Worm (Caenorhabditis elegans): ENCODE results near the gene unc-86.

The unc-86 gene

ce11 chrIII:8163283-8163682 lies 52.9 kb downstream of the unc-86 start, which contains the start of gene bath-42:
bath-42 (minus strand) TSS chrIII:8163383.
- TF ChIP-seq tbx-2 (tag; optimal IDR thresholded peaks at IDR 0.05) (no peak), ref-2 (tag; optimal IDR thresholded peaks at IDR 0.05) (no peak), sox-2 (GFP tag; IDR thresholded peaks at IDR 0.05) (no peak), eyg-1 (tag; optimal IDR thresholded peaks at IDR 0.05) (no peak), K02D7.2 (tag; optimal IDR thresholded peaks at IDR 0.05) (no peak), dmd-4 (tag; optimal IDR thresholded peaks at IDR 0.05; ENCODE audit: borderline replicate concordance) (no peak), pax-1 (tag; optimal IDR thresholded peaks at IDR 0.05) (no peak), nhr-11 (tag; optimal IDR thresholded peaks at IDR 0.05) (no peak), che-1 (tag; optimal IDR thresholded peaks at IDR 0.05) (no peak), ama-1 (optimal IDR thresholded peaks at IDR 0.05) (no peak), sdc-2 (tag; optimal IDR thresholded peaks at IDR 0.05) (no peak), pat-9 (tag; optimal IDR thresholded peaks at IDR 0.05) (no peak)

All from whole organism, late embryonic.